Worm (Caenorhabditis elegans) whole organism, young adult: ENCODE results near the gene cwp-1.

Experiments used
- F22D6.2 ChIP-seq: sonication (generic microtip); optimal IDR thresholded peaks from 2 replicates; lab custom pipeline; 2016; ENCODE audit warnings: mild to moderate bottlenecking, missing genetic modification characterization, missing compliant biosample characterization
- F49E8.2 ChIP-seq: sonication (generic microtip); optimal IDR thresholded peaks from 3 replicates; lab custom pipeline; 2017; ENCODE audit warnings: missing genetic modification characterization, mild to moderate bottlenecking, missing compliant biosample characterization, antibody characterized with exemption, moderate library complexity; ENCODE audit not compliant: insufficient read depth
- ceh-40 ChIP-seq: fragments of 200-800 bp; sonication (Bioruptor generic); IDR thresholded peaks from 2 replicates; pipeline ENCODE4 v1.3.6; 2022; ENCODE audit warnings: missing genetic modification characterization, missing compliant biosample characterization
- dpl-1 ChIP-seq: fragments of 150-350 bp; optimal IDR thresholded peaks from 2 replicates; lab custom pipeline; 2014; ENCODE audit warnings: missing biosample characterization, missing genetic modification reagents, missing genetic modification characterization
- efl-1 ChIP-seq: fragments of 150-350 bp; optimal IDR thresholded peaks from 2 replicates; lab custom pipeline; 2014; ENCODE audit warnings: missing biosample characterization, missing genetic modification reagents, missing genetic modification characterization
- hmg-20 ChIP-seq: fragments of 200-800 bp; sonication (Bioruptor generic); IDR thresholded peaks from 2 replicates; pipeline ENCODE4 v1.3.6; 2022; ENCODE audit warnings: missing genetic modification reagents, missing genetic modification characterization, missing compliant biosample characterization
- lin-35 ChIP-seq, 3 experiments: fragments of 150-350 bp in 2 of 3; sonication (generic microtip) in 1 of 3; optimal IDR thresholded peaks; 2 replicates each; lab custom pipeline; 2014 to 2018; ENCODE audit warnings: missing biosample characterization in 3 of 3, missing genetic modification characterization in 3 of 3, missing genetic modification reagents in 3 of 3
- pha-4 ChIP-seq: fragments of 150-350 bp; sonication (generic microtip); optimal IDR thresholded peaks from 2 replicates; lab custom pipeline; 2014; ENCODE audit warnings: missing biosample characterization, missing genetic modification reagents, missing genetic modification characterization
- sea-2 ChIP-seq: fragments of 200-800 bp; sonication (Bioruptor generic); IDR thresholded peaks from 2 replicates; pipeline ENCODE4 v1.3.6; 2022; ENCODE audit warnings: missing genetic modification characterization, missing compliant biosample characterization
- snpc-4 ChIP-seq, 5 experiments: fragments of 150-350 bp in 1 of 5; sonication (generic microtip) in 4 of 5; optimal IDR thresholded peaks; 2 replicates each; lab custom pipeline; 2014 to 2018; ENCODE audit warnings: missing genetic modification characterization in 5 of 5, missing biosample characterization in 3 of 5, antibody characterized with exemption in 2 of 5, mild to moderate bottlenecking in 2 of 5, missing compliant biosample characterization in 2 of 5, missing genotype in 2 of 5, moderate library complexity in 2 of 5, missing genetic modification reagents in 1 of 5
- tbp1 ChIP-seq: fragments of 200-800 bp; sonication (Bioruptor generic); optimal IDR thresholded peaks from 2 replicates; lab custom pipeline; 2018; ENCODE audit warnings: mild to moderate bottlenecking, missing genetic modification characterization, missing compliant biosample characterization

DNA sequence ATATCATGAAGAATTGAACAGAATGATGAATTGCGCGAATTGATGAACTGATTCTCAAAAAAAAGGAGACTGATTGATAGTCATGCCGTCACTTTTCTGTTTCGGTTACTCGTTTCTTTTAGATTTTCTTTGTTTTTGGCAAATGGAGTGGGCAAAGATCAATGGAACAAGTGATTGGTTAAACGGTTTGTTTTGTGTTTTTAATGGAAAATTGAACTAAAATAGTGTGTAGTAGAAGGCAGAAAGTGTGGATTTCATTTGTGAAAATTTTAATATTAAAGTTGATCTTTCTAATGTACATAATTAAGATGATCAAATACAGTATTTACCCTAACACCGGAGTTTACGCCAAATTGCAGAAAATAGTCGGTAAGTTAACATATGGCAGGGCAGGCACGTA is 1.2 kb downstream of the cwp-1 start, which contains the start of gene nas-9:
- no peak for TF ChIP-seq sea-2
- no peak for TF ChIP-seq hmg-20 (GFP tag; lab: Robert Waterston, UW)
- no peak for TF ChIP-seq snpc-4 (GFP tag; optimal IDR thresholded peaks at IDR 0.05; lab: Kevin White, UChicago)
- TF ChIP-seq snpc-4 (tag; optimal IDR thresholded peaks at IDR 0.05; lab: Kevin White, UChicago): no peak
- TF ChIP-seq tbp1 (GFP tag; lab: Kevin White, UChicago): no peak
- no peak for TF ChIP-seq efl-1 (GFP tag; lab: Kevin White, UChicago)
- TF ChIP-seq lin-35 (GFP tag; optimal IDR thresholded peaks at IDR 0.05; lab: Kevin White, UChicago): no peak
- no peak for TF ChIP-seq F22D6.2 (tag; lab: Kevin White, UChicago)
- no peak for TF ChIP-seq dpl-1 (GFP tag; lab: Kevin White, UChicago)
- TF ChIP-seq F49E8.2: no peak
- no peak for TF ChIP-seq ceh-40
- TF ChIP-seq pha-4 (tag; lab: Kevin White, UChicago): no peak
